Worm (Caenorhabditis elegans) whole organism, L4 larva: ENCODE results near the gene plc-4.
A peak's percentile ranks its signal among the peaks of the same experiment; 100 is the strongest.

ENCODE experiments used
- F10B5.3 ChIP-seq: sonication (generic microtip); optimal IDR thresholded peaks from 2 replicates; lab custom pipeline; 2016; ENCODE audit warnings: mild to moderate bottlenecking, missing genetic modification characterization, missing compliant biosample characterization
- F26F4.8 ChIP-seq: fragments of 200-800 bp; sonication (Bioruptor generic); conservative IDR thresholded peaks from 2 replicates; pipeline ENCODE4 v1.3.6; 2022; ENCODE audit warnings: missing genetic modification characterization, missing compliant biosample characterization
- F37D6.2 ChIP-seq: sonication (generic microtip); optimal IDR thresholded peaks from 2 replicates; lab custom pipeline; 2016; ENCODE audit warnings: mild to moderate bottlenecking, missing genetic modification characterization, missing compliant biosample characterization
- T26A8.4 ChIP-seq: fragments of 200-800 bp; sonication (Bioruptor generic); IDR thresholded peaks from 2 replicates; pipeline ENCODE4 v1.3.6; 2022; ENCODE audit warnings: missing genetic modification characterization, missing compliant biosample characterization
- Y105C5A.15 ChIP-seq: fragments of 200-800 bp; sonication (Bioruptor generic); IDR thresholded peaks from 2 replicates; pipeline ENCODE4 v1.3.6; 2022; ENCODE audit warnings: missing genetic modification characterization, missing compliant biosample characterization
- aha-1 ChIP-seq: fragments of 150-350 bp; peaks from one replicate; lab custom pipeline; 2014; ENCODE audit warnings: missing biosample characterization, missing genetic modification characterization
- aly-2 ChIP-seq: sonication (generic microtip); optimal IDR thresholded peaks from 2 replicates; lab custom pipeline; 2018; ENCODE audit warnings: missing biosample characterization, missing genetic modification characterization
- arid-1 ChIP-seq: fragments of 200-800 bp; sonication (Bioruptor generic); conservative IDR thresholded peaks from 2 replicates; pipeline ENCODE4 v1.3.6; 2022; ENCODE audit warnings: missing genetic modification reagents, missing genetic modification characterization, missing compliant biosample characterization
- attf-4 ChIP-seq: sonication (generic microtip); optimal IDR thresholded peaks from 3 replicates; lab custom pipeline; 2017; ENCODE audit warnings: missing biosample characterization, missing genetic modification characterization
- ceh-28 ChIP-seq: fragments of 150-350 bp; optimal IDR thresholded peaks from 2 replicates; lab custom pipeline; 2014; ENCODE audit warnings: missing biosample characterization, missing genetic modification reagents, missing genetic modification characterization
- ceh-32 ChIP-seq: sonication (generic microtip); optimal IDR thresholded peaks from 2 replicates; lab custom pipeline; 2016; ENCODE audit warnings: mild to moderate bottlenecking, missing genetic modification characterization, missing compliant biosample characterization; ENCODE audit not compliant: poor library complexity
- ceh-62 ChIP-seq: sonication (generic microtip); optimal IDR thresholded peaks from 2 replicates; lab custom pipeline; 2017; ENCODE audit warnings: missing biosample characterization, missing genetic modification characterization
- daf-12 ChIP-seq: fragments of 150-350 bp; optimal IDR thresholded peaks from 2 replicates; lab custom pipeline; 2014; ENCODE audit warnings: missing biosample characterization, missing genetic modification reagents, missing genetic modification characterization
- daf-16 ChIP-seq, 3 experiments: sonication (generic microtip); optimal IDR thresholded peaks; 2 replicates each; lab custom pipeline; 2016 to 2017; ENCODE audit warnings: missing genetic modification characterization in 3 of 3, missing genetic modification reagents in 3 of 3, mild to moderate bottlenecking in 2 of 3, missing compliant biosample characterization in 2 of 3, missing biosample characterization in 1 of 3, moderate library complexity in 1 of 3
- daf-19 ChIP-seq: fragments of 200-800 bp; sonication (Bioruptor generic); conservative IDR thresholded peaks from 2 replicates; pipeline ENCODE4 v1.3.6; 2022; ENCODE audit warnings: missing genetic modification characterization, missing compliant biosample characterization
- dmd-6 ChIP-seq: fragments of 200-800 bp; sonication (Bioruptor generic); IDR thresholded peaks from 2 replicates; pipeline ENCODE4 v1.3.6; 2022; ENCODE audit warnings: missing genetic modification reagents, missing genetic modification characterization, missing compliant biosample characterization
- dmd-8 ChIP-seq: fragments of 200-800 bp; sonication (Bioruptor generic); IDR thresholded peaks from 2 replicates; pipeline ENCODE4 v1.3.6; 2022; ENCODE audit warnings: missing genetic modification characterization, missing compliant biosample characterization
- duxl-1 ChIP-seq: sonication (generic microtip); optimal IDR thresholded peaks from 2 replicates; lab custom pipeline; 2016; ENCODE audit warnings: mild to moderate bottlenecking, missing genetic modification characterization, moderate library complexity, missing compliant biosample characterization; ENCODE audit not compliant: poor library complexity
- dve-1 ChIP-seq: sonication (generic microtip); optimal IDR thresholded peaks from 2 replicates; lab custom pipeline; 2017; ENCODE audit warnings: antibody characterized with exemption, mild to moderate bottlenecking, missing genetic modification characterization, missing compliant biosample characterization; ENCODE audit not compliant: insufficient read depth
- egl-27 ChIP-seq: sonication (generic microtip); optimal IDR thresholded peaks from 3 replicates; lab custom pipeline; 2017; ENCODE audit warnings: missing biosample characterization, missing genetic modification reagents, missing genetic modification characterization
- fos-1 ChIP-seq: fragments of 150-350 bp; optimal IDR thresholded peaks from 2 replicates; lab custom pipeline; 2014; ENCODE audit warnings: missing biosample characterization, missing genetic modification characterization
- hlh-11 ChIP-seq: fragments of 200-800 bp; sonication (Bioruptor generic); optimal IDR thresholded peaks from 2 replicates; lab custom pipeline; 2018; ENCODE audit warnings: mild to moderate bottlenecking, missing genetic modification characterization, missing compliant biosample characterization
- hlh-30 ChIP-seq: sonication (generic microtip); optimal IDR thresholded peaks from 2 replicates; lab custom pipeline; 2017; ENCODE audit warnings: antibody characterized with exemption, mild to moderate bottlenecking, missing genetic modification characterization, missing compliant biosample characterization; ENCODE audit not compliant: insufficient read depth
- jun-1 ChIP-seq: fragments of 150-350 bp; optimal IDR thresholded peaks from 2 replicates; lab custom pipeline; 2014; ENCODE audit warnings: missing biosample characterization, missing genetic modification reagents, missing genetic modification characterization
- lsy-2 ChIP-seq, 2 experiments: fragments of 150-350 bp in 1 of 2; sonication (generic microtip) in 1 of 2; optimal IDR thresholded peaks; 2 replicates each; lab custom pipeline; 2014 to 2017; ENCODE audit warnings: missing biosample characterization in 2 of 2, missing genetic modification characterization in 2 of 2
- madf-9 ChIP-seq: fragments of 200-800 bp; sonication (Bioruptor generic); conservative IDR thresholded peaks from 2 replicates; pipeline ENCODE4 v1.3.6; 2022; ENCODE audit warnings: missing genetic modification reagents, missing genetic modification characterization, missing compliant biosample characterization
- mxl-2 ChIP-seq: fragments of 200-800 bp; sonication (Bioruptor generic); conservative IDR thresholded peaks from 2 replicates; pipeline ENCODE4 v1.3.6; 2022; ENCODE audit warnings: missing genetic modification reagents, missing genetic modification characterization, missing compliant biosample characterization
- mxl-3 ChIP-seq: fragments of 200-800 bp; sonication (Bioruptor generic); optimal IDR thresholded peaks from 2 replicates; lab custom pipeline; 2018; ENCODE audit warnings: mild to moderate bottlenecking, missing genetic modification characterization, missing compliant biosample characterization
- nhr-102 ChIP-seq: sonication (generic microtip); optimal IDR thresholded peaks from 2 replicates; lab custom pipeline; 2016; ENCODE audit warnings: mild to moderate bottlenecking, missing genetic modification characterization, moderate library complexity, missing compliant biosample characterization
- nhr-28 ChIP-seq: fragments of 150-350 bp; optimal IDR thresholded peaks from 2 replicates; lab custom pipeline; 2014; ENCODE audit warnings: missing biosample characterization, missing genetic modification characterization
- nhr-41 ChIP-seq: fragments of 200-800 bp; sonication (Bioruptor generic); IDR thresholded peaks from 2 replicates; pipeline ENCODE4 v1.3.6; 2022; ENCODE audit warnings: missing genetic modification reagents, missing genetic modification characterization, missing compliant biosample characterization
- nhr-48 ChIP-seq: sonication (generic microtip); optimal IDR thresholded peaks from 2 replicates; lab custom pipeline; 2016; ENCODE audit warnings: mild to moderate bottlenecking, missing genetic modification characterization, missing compliant biosample characterization
- nhr-76 ChIP-seq: fragments of 150-350 bp; optimal IDR thresholded peaks from 2 replicates; lab custom pipeline; 2014; ENCODE audit warnings: missing biosample characterization, missing genetic modification characterization
- nhr-77 ChIP-seq: fragments of 150-350 bp; optimal IDR thresholded peaks from 2 replicates; lab custom pipeline; 2014; ENCODE audit warnings: missing biosample characterization, missing genetic modification characterization
- php-3 ChIP-seq: fragments of 200-800 bp; sonication (Bioruptor generic); IDR thresholded peaks from 2 replicates; pipeline ENCODE4 v1.3.6; 2022; ENCODE audit warnings: missing genetic modification reagents, missing genetic modification characterization, missing compliant biosample characterization
- pqm-1 ChIP-seq: sonication (generic microtip); optimal IDR thresholded peaks from 2 replicates; lab custom pipeline; 2017; ENCODE audit warnings: missing biosample characterization, missing genetic modification characterization
- snpc-4 ChIP-seq: fragments of 150-350 bp; optimal IDR thresholded peaks from 2 replicates; lab custom pipeline; 2014; ENCODE audit warnings: missing biosample characterization, missing genetic modification characterization
- tag-97 ChIP-seq: fragments of 200-800 bp; sonication (Bioruptor generic); IDR thresholded peaks from 2 replicates; pipeline ENCODE4 v1.3.6; 2022; ENCODE audit warnings: missing genetic modification characterization, missing compliant biosample characterization
- unc-130 ChIP-seq: sonication (generic microtip); optimal IDR thresholded peaks from 2 replicates; lab custom pipeline; 2016; ENCODE audit warnings: missing genetic modification reagents, missing genetic modification characterization, missing compliant biosample characterization
- unc-62 ChIP-seq, 3 experiments: fragments of 150-350 bp in 1 of 3; sonication (generic microtip); optimal IDR thresholded peaks in 2 of 3; peaks in 1 of 3; 1 replicate in 1 of 3; 2 replicates in 2 of 3; lab custom pipeline; 2014 to 2017; ENCODE audit warnings: missing biosample characterization in 3 of 3, missing genetic modification characterization in 3 of 3, missing genetic modification reagents in 3 of 3, missing genotype in 1 of 3
- vab-7 ChIP-seq: fragments of 200-800 bp; sonication (Bioruptor generic); IDR thresholded peaks from 2 replicates; pipeline ENCODE4 v1.3.6; 2022; ENCODE audit warnings: missing genetic modification reagents, missing genetic modification characterization, missing compliant biosample characterization
- zfp-2 ChIP-seq: sonication (generic microtip); optimal IDR thresholded peaks from 2 replicates; lab custom pipeline; 2016; ENCODE audit warnings: mild to moderate bottlenecking, missing genetic modification characterization, missing compliant biosample characterization
- zfp-3 ChIP-seq: fragments of 200-800 bp; sonication (Bioruptor generic); conservative IDR thresholded peaks from 2 replicates; pipeline ENCODE4 v1.3.6; 2022; ENCODE audit warnings: missing genetic modification reagents, missing genetic modification characterization, missing compliant biosample characterization
- zip-2 ChIP-seq: fragments of 150-350 bp; optimal IDR thresholded peaks from 2 replicates; lab custom pipeline; 2014; ENCODE audit warnings: missing biosample characterization, missing genetic modification characterization

The plc-4 gene

ce11 chrIV:7500924-7501323 lies 11.5 kb downstream of the plc-4 start:
- TF ChIP-seq aly-2 (tag; lab: Kevin White, UChicago) (no peak), nhr-76 (tag; lab: Kevin White, UChicago) (no peak), F26F4.8 (no peak), zip-2 (tag; lab: Kevin White, UChicago) (no peak), mxl-2 (GFP tag; lab: Robert Waterston, UW) (no peak), nhr-102 (tag; lab: Kevin White, UChicago) (no peak), duxl-1 (tag; lab: Kevin White, UChicago) (no peak), daf-12 (tag; lab: Kevin White, UChicago) (no peak), lsy-2 (tag; optimal IDR thresholded peaks at IDR 0.05; lab: Kevin White, UChicago) (no peak), arid-1 (GFP tag; lab: Robert Waterston, UW) (no peak), T26A8.4 (GFP tag; lab: Robert Waterston, UW) (no peak), zfp-2 (tag; lab: Kevin White, UChicago) (no peak), jun-1 (no peak), dmd-6 (GFP tag; lab: Robert Waterston, UW) (no peak), tag-97 (no peak)

- TF ChIP-seq daf-16 (GFP tag; optimal IDR thresholded peaks at IDR 0.05; lab: Kevin White, UChicago) (peak in 1 of 2 experiments; percentile 19), daf-16 (tag; optimal IDR thresholded peaks at IDR 0.05; lab: Kevin White, UChicago) (no peak), arid-1 (GFP tag; lab: Robert Waterston, UW) (0 out of 2 replicates have a peak, but pooled peaks have one; percentile 33), daf-19 (GFP tag; lab: Robert Waterston, UW) (0 out of 2 replicates have a peak, but pooled peaks have one; percentile 18), zfp-3 (GFP tag; lab: Robert Waterston, UW) (no peak), dmd-8 (GFP tag; lab: Robert Waterston, UW) (0 out of 2 replicates have a peak, but pooled peaks have one; percentile 15), dve-1 (tag; lab: Kevin White, UChicago) (peak; percentile 14), F26F4.8 (peak; percentile 61; the same call in 1 of the 2 replicates), aha-1 (tag; lab: Kevin White, UChicago) (peak; percentile 55), unc-62 (GFP tag; optimal IDR thresholded peaks at IDR 0.05 in 1 of 2; lab: Kevin White, UChicago) (no peak), unc-62 (tag; optimal IDR thresholded peaks at IDR 0.05; lab: Kevin White, UChicago) (no peak), snpc-4 (tag; lab: Kevin White, UChicago) (peak; percentile 49), ceh-32 (tag; lab: Kevin White, UChicago) (no peak)
These were observed 13.2 kb downstream of the plc-4 start for ce11 chrIV:7499302-7499701.

ce11 chrIV:7497750-7498149 lies 14.7 kb downstream of the plc-4 start, which contains the start of gene egas-4:
Gene egas-4 (minus strand): TSS chrIV:7497850.
- TF ChIP-seq nhr-102 (tag; lab: Kevin White, UChicago) (no peak), ceh-28 (no peak), vab-7 (GFP tag; lab: Robert Waterston, UW) (no peak), nhr-28 (tag; lab: Kevin White, UChicago) (no peak), ceh-32 (tag; lab: Kevin White, UChicago) (no peak), unc-130 (GFP tag; lab: Kevin White, UChicago) (no peak), hlh-11 (no peak), fos-1 (no peak), mxl-2 (GFP tag; lab: Robert Waterston, UW) (no peak), ceh-62 (no peak), daf-19 (GFP tag; lab: Robert Waterston, UW) (no peak), attf-4 (tag; lab: Kevin White, UChicago) (no peak), Y105C5A.15 (GFP tag; lab: Robert Waterston, UW) (no peak), nhr-41 (no peak)

ce11 chrIV:7497205-7497604 lies 15.3 kb downstream of the plc-4 start:
- TF ChIP-seq nhr-48 (tag; lab: Kevin White, UChicago): peak; percentile 15
- peak; percentile 10 for TF ChIP-seq hlh-30 (tag; lab: Kevin White, UChicago)
- TF ChIP-seq F37D6.2 (tag; lab: Kevin White, UChicago): no peak
- no peak for TF ChIP-seq ceh-32 (tag; lab: Kevin White, UChicago)
- peak; percentile 56 for TF ChIP-seq mxl-3
- no peak for TF ChIP-seq daf-16 (GFP tag; optimal IDR thresholded peaks at IDR 0.05; lab: Kevin White, UChicago)
- TF ChIP-seq daf-16 (tag; optimal IDR thresholded peaks at IDR 0.05; lab: Kevin White, UChicago): peak; percentile 53
- peak; percentile 23 for TF ChIP-seq pqm-1
- no peak for TF ChIP-seq madf-9 (GFP tag; lab: Robert Waterston, UW)
- peak; percentile 83 for TF ChIP-seq nhr-28 (tag; lab: Kevin White, UChicago)
- no peak for TF ChIP-seq egl-27 (tag; lab: Kevin White, UChicago)
- TF ChIP-seq unc-62 (GFP tag; optimal IDR thresholded peaks at IDR 0.05 in 1 of 2; lab: Kevin White, UChicago): peak in 1 of 2 experiments; percentile 6
- no peak for TF ChIP-seq unc-62 (tag; optimal IDR thresholded peaks at IDR 0.05; lab: Kevin White, UChicago)
- TF ChIP-seq php-3 (GFP tag; lab: Robert Waterston, UW): 0 out of 2 replicates have a peak, but pooled peaks have one; percentile 38
- TF ChIP-seq dmd-6 (GFP tag; lab: Robert Waterston, UW): peak; percentile 83
- no peak for TF ChIP-seq F10B5.3
- peak; percentile 41 for TF ChIP-seq nhr-77
- TF ChIP-seq, all 104 proteins: peak for 10
